Fruit fly (Drosophila melanogaster) whole organism, embryonic: Measurements from ENCODE around the gene CkIIbeta.
A peak's percentile ranks its signal among the peaks of the same experiment; 100 is the strongest.

Experiments
- CG10209 ChIP-seq: fragments of 200-800 bp; sonication (Bioruptor generic); optimal IDR thresholded peaks from 3 replicates; lab custom pipeline; 2017; ENCODE audit warnings: missing biosample characterization, mild to moderate bottlenecking, missing genetic modification characterization, missing genetic modification reagents
- CG10366 ChIP-seq: fragments of 200-800 bp; sonication (Bioruptor generic); IDR thresholded peaks from 2 replicates; pipeline ENCODE4 v1.3.6; 2022; ENCODE audit warnings: missing biosample characterization, missing genetic modification characterization
- CG11085 ChIP-seq: fragments of 200-800 bp; sonication (Bioruptor generic); IDR thresholded peaks from 2 replicates; pipeline ENCODE4 v1.3.6; 2022; ENCODE audit warnings: missing biosample characterization, missing genetic modification characterization
- CG12299 ChIP-seq: fragments of 200-800 bp; sonication (Bioruptor generic); optimal IDR thresholded peaks from 2 replicates; lab custom pipeline; 2018; ENCODE audit warnings: missing biosample characterization, mild to moderate bottlenecking, missing genetic modification characterization
- CG13123 ChIP-seq: fragments of 200-800 bp; sonication (Bioruptor generic); optimal IDR thresholded peaks from 2 replicates; lab custom pipeline; 2016; ENCODE audit warnings: missing biosample characterization, missing genetic modification characterization
- CG13296 ChIP-seq: fragments of 200-800 bp; sonication (Bioruptor generic); optimal IDR thresholded peaks from 3 replicates; lab custom pipeline; 2018; ENCODE audit warnings: missing biosample characterization, mild to moderate bottlenecking, missing genetic modification characterization
- CG15696 ChIP-seq: fragments of 200-800 bp; sonication (Bioruptor generic); optimal IDR thresholded peaks from 2 replicates; lab custom pipeline; 2019; ENCODE audit warnings: missing biosample characterization, mild to moderate bottlenecking, missing genetic modification characterization, moderate library complexity
- CG17186 ChIP-seq: fragments of 200-800 bp; sonication (Bioruptor generic); optimal IDR thresholded peaks from 3 replicates; lab custom pipeline; 2017; ENCODE audit warnings: missing biosample characterization, missing genetic modification reagents, missing genetic modification characterization
- CG18262 ChIP-seq: fragments of 200-800 bp; optimal IDR thresholded peaks from 3 replicates; lab custom pipeline; 2019; ENCODE audit warnings: missing biosample characterization, mild to moderate bottlenecking, missing genetic modification characterization, moderate library complexity
- CG18599 ChIP-seq: fragments of 200-800 bp; sonication (Bioruptor generic); optimal IDR thresholded peaks from 3 replicates; lab custom pipeline; 2017; ENCODE audit warnings: missing biosample characterization, missing genetic modification characterization, mild to moderate bottlenecking, moderate library complexity, missing genetic modification reagents
- CG2202 ChIP-seq: fragments of 200-800 bp; sonication (Bioruptor generic); optimal IDR thresholded peaks from 2 replicates; lab custom pipeline; 2018; ENCODE audit warnings: missing biosample characterization, mild to moderate bottlenecking, missing genetic modification characterization
- CG2678 ChIP-seq: fragments of 200-800 bp; sonication (Bioruptor generic); optimal IDR thresholded peaks from 3 replicates; lab custom pipeline; 2019; ENCODE audit warnings: missing biosample characterization, mild to moderate bottlenecking, missing genetic modification characterization, moderate library complexity
- CG3065 ChIP-seq: fragments of 200-800 bp; sonication (Bioruptor generic); optimal IDR thresholded peaks from 2 replicates; lab custom pipeline; 2016; ENCODE audit warnings: missing biosample characterization, missing genetic modification characterization
- CG32532 ChIP-seq: fragments of 200-800 bp; sonication (Bioruptor generic); IDR thresholded peaks from 2 replicates; pipeline ENCODE4 v1.3.6; 2022; ENCODE audit warnings: missing biosample characterization, missing genetic modification characterization
- CG3281 ChIP-seq: fragments of 200-800 bp; sonication (Bioruptor generic); optimal IDR thresholded peaks from 3 replicates; lab custom pipeline; 2017; ENCODE audit warnings: missing biosample characterization, mild to moderate bottlenecking, missing genetic modification characterization
- CG7839 ChIP-seq: fragments of 200-800 bp; sonication (Bioruptor generic); optimal IDR thresholded peaks from 3 replicates; lab custom pipeline; 2018; ENCODE audit warnings: missing biosample characterization, mild to moderate bottlenecking, missing genetic modification characterization, moderate library complexity
- CG9727 ChIP-seq: fragments of 200-800 bp; sonication (Bioruptor generic); optimal IDR thresholded peaks from 3 replicates; lab custom pipeline; 2017; ENCODE audit warnings: missing biosample characterization, mild to moderate bottlenecking, missing genetic modification characterization
- E2f2 ChIP-seq: fragments of 200-800 bp; sonication (Bioruptor generic); IDR thresholded peaks from 2 replicates; pipeline ENCODE4 v1.3.6; 2022; ENCODE audit warnings: missing biosample characterization, missing genetic modification characterization
- Ets97D ChIP-seq: fragments of 200-800 bp; sonication (Bioruptor generic); optimal IDR thresholded peaks from 3 replicates; lab custom pipeline; 2016; ENCODE audit warnings: missing biosample characterization, missing genetic modification characterization
- Fer1 ChIP-seq: fragments of 200-800 bp; sonication (Bioruptor generic); optimal IDR thresholded peaks from 2 replicates; lab custom pipeline; 2017; ENCODE audit warnings: missing biosample characterization, mild to moderate bottlenecking, missing genetic modification characterization
- HLH3B ChIP-seq: fragments of 200-800 bp; sonication (Bioruptor generic); IDR thresholded peaks from 2 replicates; pipeline ENCODE4 v1.3.6; 2022; ENCODE audit warnings: missing biosample characterization, missing genetic modification characterization
- Med ChIP-seq: fragments of 200-800 bp; sonication (Bioruptor generic); peaks from one replicate; lab custom pipeline; 2016; ENCODE audit warnings: missing biosample characterization, missing genetic modification characterization, mild to moderate bottlenecking, inconsistent platforms, moderate library complexity
- Meics ChIP-seq: fragments of 200-800 bp; sonication (Bioruptor generic); optimal IDR thresholded peaks from 2 replicates; lab custom pipeline; 2017; ENCODE audit warnings: missing biosample characterization, mild to moderate bottlenecking, missing genetic modification characterization
- Oli ChIP-seq: fragments of 200-800 bp; sonication (Bioruptor generic); optimal IDR thresholded peaks from 2 replicates; lab custom pipeline; 2018; ENCODE audit warnings: missing biosample characterization, mild to moderate bottlenecking, missing genetic modification characterization, moderate library complexity
- Ravus ChIP-seq: fragments of 200-800 bp; sonication (Bioruptor generic); IDR thresholded peaks from 2 replicates; pipeline ENCODE4 v1.3.6; 2022; ENCODE audit warnings: missing biosample characterization, missing genetic modification characterization
- Rfx ChIP-seq: fragments of 200-800 bp; sonication (Bioruptor generic); IDR thresholded peaks from 2 replicates; pipeline ENCODE4 v1.3.6; 2022; ENCODE audit warnings: missing biosample characterization, missing genetic modification characterization
- Rx ChIP-seq: fragments of 200-800 bp; sonication (Bioruptor generic); IDR thresholded peaks from 2 replicates; pipeline ENCODE4 v1.3.6; 2022; ENCODE audit warnings: missing biosample characterization, missing genetic modification characterization
- bsh ChIP-seq, 2 experiments: fragments of 200-800 bp; sonication (Bioruptor generic); optimal IDR thresholded peaks; 2 replicates each; lab custom pipeline; 2017 to 2018; ENCODE audit warnings: mild to moderate bottlenecking in 2 of 2, missing biosample characterization in 2 of 2, missing genetic modification characterization in 2 of 2, moderate library complexity in 1 of 2
- chinmo ChIP-seq: fragments of 200-800 bp; sonication (Bioruptor generic); IDR thresholded peaks from 4 replicates; pipeline ENCODE4 v1.3.6; 2022; ENCODE audit warnings: missing biosample characterization, missing genetic modification characterization; ENCODE audit not compliant: partially characterized antibody
- emc ChIP-seq: fragments of 200-800 bp; sonication (Bioruptor generic); optimal IDR thresholded peaks from 2 replicates; lab custom pipeline; 2016; ENCODE audit warnings: missing biosample characterization, missing genetic modification characterization
- grau ChIP-seq: fragments of 200-800 bp; optimal IDR thresholded peaks from 3 replicates; lab custom pipeline; 2019; ENCODE audit warnings: missing biosample characterization, mild to moderate bottlenecking, missing genetic modification characterization, moderate library complexity
- gro ChIP-seq: fragments of 200-800 bp; sonication (Bioruptor generic); optimal IDR thresholded peaks from 2 replicates; lab custom pipeline; 2016; ENCODE audit warnings: missing biosample characterization, missing genetic modification characterization
- hkb ChIP-seq, 2 experiments: fragments of 200-800 bp in 1 of 2; fragments of >200 bp in 1 of 2; sonication (Bioruptor generic) in 1 of 2; IDR thresholded peaks in 1 of 2; optimal IDR thresholded peaks in 1 of 2; 2 replicates each; pipeline versions ENCODE4 v1.3.6 to Lab custom; 2017 to 2022; ENCODE audit warnings: missing biosample characterization in 1 of 2, missing genetic modification characterization in 1 of 2
- ind ChIP-seq: fragments of 200-800 bp; sonication (Bioruptor generic); optimal IDR thresholded peaks from 3 replicates; lab custom pipeline; 2016; ENCODE audit warnings: missing biosample characterization, missing genetic modification characterization
- jumu ChIP-seq: fragments of 200-800 bp; sonication (Bioruptor generic); optimal IDR thresholded peaks from 3 replicates; lab custom pipeline; 2016; ENCODE audit warnings: missing biosample characterization, missing genetic modification characterization
- nerfin-2 ChIP-seq: fragments of 200-800 bp; sonication (Bioruptor generic); IDR thresholded peaks from 2 replicates; pipeline ENCODE4 v1.3.6; 2022; ENCODE audit warnings: missing biosample characterization, missing genetic modification characterization; ENCODE audit not compliant: partially characterized antibody
- pfk ChIP-seq: fragments of 200-800 bp; sonication (Bioruptor generic); optimal IDR thresholded peaks from 2 replicates; lab custom pipeline; 2018; ENCODE audit warnings: missing biosample characterization, mild to moderate bottlenecking, missing genetic modification characterization, moderate library complexity
- phol ChIP-seq: fragments of 200-800 bp; sonication (Bioruptor generic); optimal IDR thresholded peaks from 3 replicates; lab custom pipeline; 2018; ENCODE audit warnings: missing biosample characterization, mild to moderate bottlenecking, missing genetic modification characterization, moderate library complexity
- row ChIP-seq: fragments of 200-800 bp; sonication (Bioruptor generic); IDR thresholded peaks from 3 replicates; pipeline ENCODE4 v1.3.6; 2022; ENCODE audit warnings: missing biosample characterization, missing genetic modification characterization
- sens-2 ChIP-seq: fragments of 200-800 bp; sonication (Bioruptor generic); IDR thresholded peaks from 2 replicates; pipeline ENCODE4 v1.3.6; 2022; ENCODE audit warnings: missing biosample characterization, missing genetic modification characterization
- sima ChIP-seq: fragments of 200-800 bp; sonication (Bioruptor generic); optimal IDR thresholded peaks from 2 replicates; lab custom pipeline; 2016; ENCODE audit warnings: missing biosample characterization, missing genetic modification characterization
- sug ChIP-seq: fragments of 200-800 bp; optimal IDR thresholded peaks from 2 replicates; lab custom pipeline; 2019; ENCODE audit warnings: missing biosample characterization, mild to moderate bottlenecking, missing genetic modification characterization, moderate library complexity
- twi ChIP-seq: fragments of 200-800 bp; optimal IDR thresholded peaks from 2 replicates; lab custom pipeline; 2019; ENCODE audit warnings: missing biosample characterization, mild to moderate bottlenecking, missing genetic modification characterization, moderate library complexity
- unpg ChIP-seq: fragments of 200-800 bp; sonication (Bioruptor generic); optimal IDR thresholded peaks from 3 replicates; lab custom pipeline; 2018; ENCODE audit warnings: missing biosample characterization, mild to moderate bottlenecking, missing genetic modification characterization, moderate library complexity
- vfl ChIP-seq: fragments of 200-800 bp; sonication (Bioruptor generic); optimal IDR thresholded peaks from 2 replicates; lab custom pipeline; 2016; ENCODE audit warnings: missing biosample characterization, missing genetic modification characterization
- vvl ChIP-seq: fragments of 200-800 bp; sonication (Bioruptor generic); IDR thresholded peaks from 2 replicates; pipeline ENCODE4 v1.3.6; 2022; ENCODE audit warnings: missing biosample characterization, missing genetic modification characterization

Gene CkIIbeta

dm6 chrX:11819241-11819862, 27.0 kb downstream of the CkIIbeta start (continued):
- TF ChIP-seq hkb (optimal IDR thresholded peaks at IDR 0.05; lab: Kevin White, UChicago): no peak
- TF ChIP-seq hkb (GFP tag; IDR thresholded peaks at IDR 0.05; lab: Robert Waterston, UW): no peak
- peak; percentile 52 for TF ChIP-seq Med (GFP tag; lab: Kevin White, UChicago)
- no peak for TF ChIP-seq CG17186
- TF ChIP-seq CG13123 (GFP tag; lab: Kevin White, UChicago): no peak

dm6 chrX:11820284-11821075, 28.1 kb downstream of the CkIIbeta start:
- peak; percentile 53; the same call in 1 of the 4 replicates for TF ChIP-seq chinmo (GFP tag; lab: Robert Waterston, UW)
- peak; percentile 51 for TF ChIP-seq row (GFP tag; lab: Robert Waterston, UW)
- TF ChIP-seq Ravus (GFP tag; lab: Robert Waterston, UW): no peak
- TF ChIP-seq sima: no peak
- peak; percentile 27 for TF ChIP-seq CG18599 (GFP tag; lab: Kevin White, UChicago)
- peak; percentile 23 for TF ChIP-seq sug (tag; lab: Kevin White, UChicago)
- TF ChIP-seq Fer1 (GFP tag; lab: Kevin White, UChicago): peak; percentile 5
- TF ChIP-seq CG13296 (GFP tag; lab: Kevin White, UChicago): peak; percentile 30
- TF ChIP-seq jumu (GFP tag; lab: Kevin White, UChicago): no peak
- TF ChIP-seq sens-2 (GFP tag; lab: Robert Waterston, UW): no peak
- peak in 1 of 2 experiments; percentile 44 for TF ChIP-seq bsh (GFP tag; optimal IDR thresholded peaks at IDR 0.05; lab: Kevin White, UChicago)
- no peak for TF ChIP-seq HLH3B
- no peak for TF ChIP-seq gro (GFP tag; lab: Kevin White, UChicago)
- TF ChIP-seq vfl (GFP tag; lab: Kevin White, UChicago): no peak
- TF ChIP-seq Rfx (GFP tag; lab: Robert Waterston, UW): 0 out of 2 replicates have a peak, but pooled peaks have one; percentile 24
- peak; percentile 79 for TF ChIP-seq grau (tag; lab: Kevin White, UChicago)
- TF ChIP-seq CG2678 (tag; lab: Kevin White, UChicago): peak; percentile 50
- TF ChIP-seq E2f2 (GFP tag; lab: Robert Waterston, UW): no peak
- no peak for TF ChIP-seq CG2202 (tag; lab: Kevin White, UChicago)
- no peak for TF ChIP-seq emc (GFP tag; lab: Kevin White, UChicago)
- TF ChIP-seq CG9727 (GFP tag; lab: Kevin White, UChicago): peak; percentile 4
- TF ChIP-seq CG7839: peak; percentile 20
- no peak for TF ChIP-seq CG15696 (tag; lab: Kevin White, UChicago)
- TF ChIP-seq CG3065: no peak
- peak; percentile 13 for TF ChIP-seq phol (tag; lab: Kevin White, UChicago)
- TF ChIP-seq ind (GFP tag; lab: Kevin White, UChicago): peak; percentile 19
- TF ChIP-seq CG10366 (GFP tag; lab: Robert Waterston, UW): no peak
- TF ChIP-seq Ets97D: no peak
- TF ChIP-seq CG18262 (tag; lab: Kevin White, UChicago): no peak
- TF ChIP-seq Oli (tag; lab: Kevin White, UChicago): peak; percentile 14
- peak; percentile 3 for TF ChIP-seq unpg
- TF ChIP-seq nerfin-2 (GFP tag; lab: Robert Waterston, UW): no peak
- TF ChIP-seq CG32532 (GFP tag; lab: Robert Waterston, UW): peak; percentile 33; the same call in 1 of the 2 replicates
- TF ChIP-seq twi (tag; lab: Kevin White, UChicago): no peak
- peak; percentile 40; the same call in 1 of the 2 replicates for TF ChIP-seq vvl (GFP tag; lab: Robert Waterston, UW)
- TF ChIP-seq CG3281 (GFP tag; lab: Kevin White, UChicago): no peak
- no peak for TF ChIP-seq Rx
- TF ChIP-seq pfk (GFP tag; lab: Kevin White, UChicago): peak; percentile 21
- no peak for TF ChIP-seq CG12299 (tag; lab: Kevin White, UChicago)
- peak; percentile 5 for TF ChIP-seq CG10209
- TF ChIP-seq CG11085: no peak
- TF ChIP-seq Meics: peak; percentile 20
